Worm (Caenorhabditis elegans) whole organism, L4 larva: ENCODE measurements around the gene ldh-1.
A peak's percentile ranks its signal among the peaks of the same experiment; 100 is the strongest.

Experiments used
- F37D6.2 ChIP-seq: sonication (generic microtip); optimal IDR thresholded peaks from 2 replicates; lab custom pipeline; 2016; ENCODE audit warnings: mild to moderate bottlenecking, missing genetic modification characterization, missing compliant biosample characterization
- F44E2.7 ChIP-seq: fragments of 200-800 bp; sonication (Bioruptor generic); IDR thresholded peaks from 2 replicates; pipeline ENCODE4 v2.1.2; 2022; ENCODE audit warnings: missing genetic modification characterization, missing compliant biosample characterization
- T20F7.1 ChIP-seq: fragments of 200-800 bp; sonication (Bioruptor generic); optimal IDR thresholded peaks from 2 replicates; lab custom pipeline; 2018; ENCODE audit warnings: mild to moderate bottlenecking, missing genetic modification characterization, missing compliant biosample characterization
- T26A8.4 ChIP-seq: fragments of 200-800 bp; sonication (Bioruptor generic); IDR thresholded peaks from 2 replicates; pipeline ENCODE4 v1.3.6; 2022; ENCODE audit warnings: missing genetic modification characterization, missing compliant biosample characterization
- Y105C5A.15 ChIP-seq: fragments of 200-800 bp; sonication (Bioruptor generic); IDR thresholded peaks from 2 replicates; pipeline ENCODE4 v1.3.6; 2022; ENCODE audit warnings: missing genetic modification characterization, missing compliant biosample characterization
- Y48G9A.11 ChIP-seq: fragments of 200-800 bp; sonication (Bioruptor generic); IDR thresholded peaks from 2 replicates; pipeline ENCODE4 v1.3.6; 2022; ENCODE audit warnings: missing genetic modification reagents, missing genetic modification characterization, missing compliant biosample characterization
- ama-1 ChIP-seq: fragments of 150-350 bp; optimal IDR thresholded peaks from 2 replicates; lab custom pipeline; 2014; ENCODE audit warnings: inconsistent platforms, mixed read lengths
- attf-4 ChIP-seq: sonication (generic microtip); optimal IDR thresholded peaks from 3 replicates; lab custom pipeline; 2017; ENCODE audit warnings: missing biosample characterization, missing genetic modification characterization
- ceh-32 ChIP-seq: sonication (generic microtip); optimal IDR thresholded peaks from 2 replicates; lab custom pipeline; 2016; ENCODE audit warnings: mild to moderate bottlenecking, missing genetic modification characterization, missing compliant biosample characterization; ENCODE audit not compliant: poor library complexity
- cey-2 ChIP-seq: sonication (generic microtip); optimal IDR thresholded peaks from 3 replicates; lab custom pipeline; 2017; ENCODE audit warnings: missing genetic modification characterization, mild to moderate bottlenecking, missing compliant biosample characterization, antibody characterized with exemption, borderline replicate concordance; ENCODE audit not compliant: insufficient read depth
- ctbp-1 ChIP-seq: fragments of 200-800 bp; sonication (Bioruptor generic); IDR thresholded peaks from 2 replicates; pipeline ENCODE4 v1.3.6; 2022; ENCODE audit warnings: missing genetic modification reagents, missing genetic modification characterization, missing compliant biosample characterization
- daf-12 ChIP-seq: fragments of 150-350 bp; optimal IDR thresholded peaks from 2 replicates; lab custom pipeline; 2014; ENCODE audit warnings: missing biosample characterization, missing genetic modification reagents, missing genetic modification characterization
- dmd-6 ChIP-seq: fragments of 200-800 bp; sonication (Bioruptor generic); IDR thresholded peaks from 2 replicates; pipeline ENCODE4 v1.3.6; 2022; ENCODE audit warnings: missing genetic modification reagents, missing genetic modification characterization, missing compliant biosample characterization
- duxl-1 ChIP-seq: sonication (generic microtip); optimal IDR thresholded peaks from 2 replicates; lab custom pipeline; 2016; ENCODE audit warnings: mild to moderate bottlenecking, missing genetic modification characterization, moderate library complexity, missing compliant biosample characterization; ENCODE audit not compliant: poor library complexity
- egl-27 ChIP-seq: sonication (generic microtip); optimal IDR thresholded peaks from 3 replicates; lab custom pipeline; 2017; ENCODE audit warnings: missing biosample characterization, missing genetic modification reagents, missing genetic modification characterization
- fkh-10 ChIP-seq: fragments of 150-350 bp; optimal IDR thresholded peaks from 2 replicates; lab custom pipeline; 2014; ENCODE audit warnings: missing biosample characterization, missing genetic modification reagents, missing genetic modification characterization
- fos-1 ChIP-seq: fragments of 150-350 bp; optimal IDR thresholded peaks from 2 replicates; lab custom pipeline; 2014; ENCODE audit warnings: missing biosample characterization, missing genetic modification characterization
- hif-1 ChIP-seq, 2 experiments: sonication (generic microtip); optimal IDR thresholded peaks; 2 replicates each; lab custom pipeline; 2016 to 2017; ENCODE audit warnings: missing compliant biosample characterization in 2 of 2, missing genetic modification characterization in 2 of 2, missing genetic modification reagents in 2 of 2, missing genotype in 2 of 2, mild to moderate bottlenecking in 1 of 2
- hlh-11 ChIP-seq: fragments of 200-800 bp; sonication (Bioruptor generic); optimal IDR thresholded peaks from 2 replicates; lab custom pipeline; 2018; ENCODE audit warnings: mild to moderate bottlenecking, missing genetic modification characterization, missing compliant biosample characterization
- hmg-1.1 ChIP-seq: fragments of 200-800 bp; sonication (Bioruptor generic); IDR thresholded peaks from 2 replicates; pipeline ENCODE4 v1.3.6; 2022; ENCODE audit warnings: missing genetic modification reagents, missing genetic modification characterization, missing compliant biosample characterization
- jun-1 ChIP-seq: fragments of 150-350 bp; optimal IDR thresholded peaks from 2 replicates; lab custom pipeline; 2014; ENCODE audit warnings: missing biosample characterization, missing genetic modification reagents, missing genetic modification characterization
- lin-13 ChIP-seq: fragments of 150-350 bp; optimal IDR thresholded peaks from 2 replicates; lab custom pipeline; 2014; ENCODE audit warnings: missing biosample characterization, missing genetic modification reagents, missing genetic modification characterization
- lin-15B ChIP-seq: fragments of 150-350 bp; sonication (generic microtip); optimal IDR thresholded peaks from 3 replicates; lab custom pipeline; 2014; ENCODE audit warnings: missing biosample characterization, missing genetic modification characterization
- lin-38 ChIP-seq: fragments of 200-800 bp; sonication (Bioruptor generic); IDR thresholded peaks from 2 replicates; pipeline ENCODE4 v1.3.6; 2022; ENCODE audit warnings: missing genetic modification reagents, missing genetic modification characterization, missing compliant biosample characterization
- lsy-2 ChIP-seq, 2 experiments: fragments of 150-350 bp in 1 of 2; sonication (generic microtip) in 1 of 2; optimal IDR thresholded peaks; 2 replicates each; lab custom pipeline; 2014 to 2017; ENCODE audit warnings: missing biosample characterization in 2 of 2, missing genetic modification characterization in 2 of 2
- mdl-1 ChIP-seq, 2 experiments: fragments of 150-350 bp in 1 of 2; sonication (generic microtip) in 1 of 2; optimal IDR thresholded peaks; 2 replicates each; lab custom pipeline; 2014 to 2017; ENCODE audit warnings: missing biosample characterization in 2 of 2, missing genetic modification characterization in 2 of 2
- mep-1 ChIP-seq: fragments of 150-350 bp; sonication (generic microtip); optimal IDR thresholded peaks from 3 replicates; lab custom pipeline; 2014; ENCODE audit warnings: missing biosample characterization, missing genetic modification characterization
- mes-2 ChIP-seq: sonication (generic microtip); optimal IDR thresholded peaks from 2 replicates; lab custom pipeline; 2016; ENCODE audit warnings: missing genotype, mild to moderate bottlenecking, missing genetic modification characterization, missing compliant biosample characterization; ENCODE audit not compliant: poor library complexity, severe bottlenecking
- mxl-2 ChIP-seq: fragments of 200-800 bp; sonication (Bioruptor generic); conservative IDR thresholded peaks from 2 replicates; pipeline ENCODE4 v1.3.6; 2022; ENCODE audit warnings: missing genetic modification reagents, missing genetic modification characterization, missing compliant biosample characterization
- mxl-3 ChIP-seq: fragments of 200-800 bp; sonication (Bioruptor generic); optimal IDR thresholded peaks from 2 replicates; lab custom pipeline; 2018; ENCODE audit warnings: mild to moderate bottlenecking, missing genetic modification characterization, missing compliant biosample characterization
- nhr-102 ChIP-seq: sonication (generic microtip); optimal IDR thresholded peaks from 2 replicates; lab custom pipeline; 2016; ENCODE audit warnings: mild to moderate bottlenecking, missing genetic modification characterization, moderate library complexity, missing compliant biosample characterization
- nhr-11 ChIP-seq: fragments of 150-350 bp; optimal IDR thresholded peaks from 2 replicates; lab custom pipeline; 2014; ENCODE audit warnings: missing biosample characterization, missing genetic modification characterization
- nhr-25 ChIP-seq: sonication (generic microtip); optimal IDR thresholded peaks from 2 replicates; lab custom pipeline; 2017; ENCODE audit warnings: missing genetic modification characterization, mild to moderate bottlenecking, missing compliant biosample characterization, antibody characterized with exemption, moderate library complexity, borderline replicate concordance; ENCODE audit not compliant: insufficient read depth
- nhr-41 ChIP-seq: fragments of 200-800 bp; sonication (Bioruptor generic); IDR thresholded peaks from 2 replicates; pipeline ENCODE4 v1.3.6; 2022; ENCODE audit warnings: missing genetic modification reagents, missing genetic modification characterization, missing compliant biosample characterization
- pha-4 ChIP-seq, 2 experiments: fragments of 150-350 bp in 1 of 2; fragments of 200-800 bp in 1 of 2; sonication (Bioruptor generic) in 1 of 2; IDR thresholded peaks in 1 of 2; optimal IDR thresholded peaks in 1 of 2; 2 replicates each; pipeline versions ENCODE4 v1.3.6 to Lab custom; 2014 to 2022; ENCODE audit warnings: missing genetic modification characterization in 2 of 2, missing genetic modification reagents in 2 of 2, missing biosample characterization in 1 of 2, missing compliant biosample characterization in 1 of 2
- pqm-1 ChIP-seq: sonication (generic microtip); optimal IDR thresholded peaks from 2 replicates; lab custom pipeline; 2017; ENCODE audit warnings: missing biosample characterization, missing genetic modification characterization
- rbr-2 ChIP-seq: sonication (generic microtip); optimal IDR thresholded peaks from 2 replicates; lab custom pipeline; 2016; ENCODE audit warnings: missing genotype, missing genetic modification characterization, missing compliant biosample characterization
- sdz-12 ChIP-seq: fragments of 200-800 bp; sonication (Bioruptor generic); optimal IDR thresholded peaks from 2 replicates; lab custom pipeline; 2018; ENCODE audit warnings: mild to moderate bottlenecking, missing genetic modification characterization, missing compliant biosample characterization
- set-16 ChIP-seq: fragments of 200-800 bp; sonication (Bioruptor generic); IDR thresholded peaks from 2 replicates; pipeline ENCODE4 v1.3.6; 2022; ENCODE audit warnings: missing genetic modification reagents, missing genetic modification characterization, missing compliant biosample characterization
- skn-1 ChIP-seq: fragments of 150-350 bp; optimal IDR thresholded peaks from 2 replicates; lab custom pipeline; 2014; ENCODE audit warnings: missing biosample characterization, missing genetic modification characterization
- spr-1 ChIP-seq: sonication (generic microtip); optimal IDR thresholded peaks from 2 replicates; lab custom pipeline; 2016; ENCODE audit warnings: mild to moderate bottlenecking, missing genetic modification characterization, missing compliant biosample characterization
- spr-3 ChIP-seq: fragments of 200-800 bp; sonication (Bioruptor generic); optimal IDR thresholded peaks from 2 replicates; lab custom pipeline; 2018; ENCODE audit warnings: mild to moderate bottlenecking, missing genetic modification characterization, missing compliant biosample characterization
- tra-1 ChIP-seq: fragments of 200-800 bp; sonication (Bioruptor generic); IDR thresholded peaks from 2 replicates; pipeline ENCODE4 v1.3.6; 2022; ENCODE audit warnings: missing genetic modification reagents, missing genetic modification characterization, missing compliant biosample characterization
- unc-62 ChIP-seq, 3 experiments: fragments of 150-350 bp in 1 of 3; sonication (generic microtip); optimal IDR thresholded peaks in 2 of 3; peaks in 1 of 3; 1 replicate in 1 of 3; 2 replicates in 2 of 3; lab custom pipeline; 2014 to 2017; ENCODE audit warnings: missing biosample characterization in 3 of 3, missing genetic modification characterization in 3 of 3, missing genetic modification reagents in 3 of 3, missing genotype in 1 of 3
- vab-7 ChIP-seq: fragments of 200-800 bp; sonication (Bioruptor generic); IDR thresholded peaks from 2 replicates; pipeline ENCODE4 v1.3.6; 2022; ENCODE audit warnings: missing genetic modification reagents, missing genetic modification characterization, missing compliant biosample characterization
- zfp-2 ChIP-seq: sonication (generic microtip); optimal IDR thresholded peaks from 2 replicates; lab custom pipeline; 2016; ENCODE audit warnings: mild to moderate bottlenecking, missing genetic modification characterization, missing compliant biosample characterization

The ldh-1 gene

ce11 chrII:11742320-11742719 lies 18.3 kb downstream of the ldh-1 start:
- TF ChIP-seq spr-1 (tag; lab: Kevin White, UChicago) = peak; percentile 22
- peak in 1 of 2 experiments; percentile 94 for TF ChIP-seq unc-62 (GFP tag; optimal IDR thresholded peaks at IDR 0.05 in 1 of 2; lab: Kevin White, UChicago)
- TF ChIP-seq unc-62 (tag; optimal IDR thresholded peaks at IDR 0.05; lab: Kevin White, UChicago) = no peak
- no peak for TF ChIP-seq mxl-3 (GFP tag; lab: Kevin White, UChicago)

- TF ChIP-seq T26A8.4 = no peak
- TF ChIP-seq mes-2 (tag; lab: Kevin White, UChicago) = peak; percentile 64
- TF ChIP-seq T20F7.1 (GFP tag; lab: Kevin White, UChicago) = peak; percentile 56
- peak; percentile 84 for TF ChIP-seq fkh-10
- TF ChIP-seq skn-1 (tag; lab: Kevin White, UChicago) = no peak
- peak; percentile 21; the same call in 1 of the 2 replicates for TF ChIP-seq dmd-6 (GFP tag; lab: Robert Waterston, UW)
- TF ChIP-seq egl-27 (tag; lab: Kevin White, UChicago) = no peak
- peak; percentile 54; the same call in 1 of the 2 replicates for TF ChIP-seq pha-4 (GFP tag; IDR thresholded peaks at IDR 0.05; lab: Robert Waterston, UW)
- no peak for TF ChIP-seq pha-4 (tag; optimal IDR thresholded peaks at IDR 0.05; lab: Kevin White, UChicago)
- TF ChIP-seq ama-1 (lab: Kevin White, UChicago) = no peak
- TF ChIP-seq hmg-1.1 (GFP tag; lab: Robert Waterston, UW) = peak; percentile 83; the same call in 1 of the 2 replicates
- peak; percentile 7 for TF ChIP-seq nhr-11
- peak in 1 of 2 experiments; percentile 63 for TF ChIP-seq hif-1 (tag; optimal IDR thresholded peaks at IDR 0.05; lab: Kevin White, UChicago)
- TF ChIP-seq pqm-1 (tag; lab: Kevin White, UChicago) = no peak
- TF ChIP-seq vab-7 = no peak; the same call in 1 of the 2 replicates
- TF ChIP-seq hlh-11 (tag; lab: Kevin White, UChicago) = peak; percentile 55
- 0 out of 2 replicates have a peak, but pooled peaks have one; percentile 30 for TF ChIP-seq Y105C5A.15 (GFP tag; lab: Robert Waterston, UW)
- TF ChIP-seq zfp-2 (tag; lab: Kevin White, UChicago) = peak; percentile 5
- peak; percentile 87 for TF ChIP-seq F37D6.2 (tag; lab: Kevin White, UChicago)
- peak; percentile 1 for TF ChIP-seq lin-13 (GFP tag; lab: Kevin White, UChicago)
- TF ChIP-seq mep-1 = peak; percentile 82
- no peak for TF ChIP-seq jun-1
- TF ChIP-seq fos-1 = no peak
- TF ChIP-seq nhr-102 (tag; lab: Kevin White, UChicago) = peak; percentile 35
- no peak for TF ChIP-seq duxl-1 (tag; lab: Kevin White, UChicago)
- no peak for TF ChIP-seq attf-4 (tag; lab: Kevin White, UChicago)
- TF ChIP-seq F44E2.7 (GFP tag; lab: Robert Waterston, UW) = no peak
- peak; percentile 46 to 59 for TF ChIP-seq lsy-2 (tag; optimal IDR thresholded peaks at IDR 0.05; lab: Kevin White, UChicago)
- TF ChIP-seq Y48G9A.11 = no peak
- TF ChIP-seq cey-2 (tag; lab: Kevin White, UChicago) = no peak
- no peak for TF ChIP-seq nhr-25 (tag; lab: Kevin White, UChicago)
- TF ChIP-seq tra-1 (GFP tag; lab: Robert Waterston, UW) = 0 out of 2 replicates have a peak, but pooled peaks have one; percentile 17
- TF ChIP-seq mdl-1 (tag; optimal IDR thresholded peaks at IDR 0.05; lab: Kevin White, UChicago) = peak; percentile 5 to 73
- no peak for TF ChIP-seq ceh-32 (tag; lab: Kevin White, UChicago)
- no peak for TF ChIP-seq sdz-12
- TF ChIP-seq lin-15B (tag; lab: Kevin White, UChicago) = no peak
- peak; percentile 47; the same call in 1 of the 2 replicates for TF ChIP-seq lin-38 (GFP tag; lab: Robert Waterston, UW)
- TF ChIP-seq set-16 (GFP tag; lab: Robert Waterston, UW) = peak; percentile 99
- TF ChIP-seq ctbp-1 (GFP tag; lab: Robert Waterston, UW) = peak; percentile 91
- no peak for TF ChIP-seq mxl-2 (GFP tag; lab: Robert Waterston, UW)
- no peak for TF ChIP-seq nhr-41
- TF ChIP-seq spr-3 (GFP tag; lab: Kevin White, UChicago) = peak; percentile 40
- no peak for TF ChIP-seq daf-12 (tag; lab: Kevin White, UChicago)
- TF ChIP-seq rbr-2 = peak; percentile 85
Measured at ce11 chrII:11746782-11747288, 22.8 kb downstream of the ldh-1 start.
